Worm (Caenorhabditis elegans) whole organism, young adult: ENCODE results near the gene zhit-1.

ENCODE experiments used
- B0336.3 ChIP-seq: fragments of 200-800 bp; sonication (Bioruptor generic); IDR thresholded peaks from 2 replicates; pipeline ENCODE4 v1.3.6; 2022; ENCODE audit warnings: missing genetic modification characterization, missing compliant biosample characterization
- C17E4.6 ChIP-seq: fragments of 200-800 bp; sonication (Bioruptor generic); IDR thresholded peaks from 2 replicates; pipeline ENCODE4 v1.3.6; 2022; ENCODE audit warnings: missing genetic modification reagents, missing genetic modification characterization, missing compliant biosample characterization
- D2030.7 ChIP-seq: fragments of 200-800 bp; sonication (Bioruptor generic); IDR thresholded peaks from 2 replicates; pipeline ENCODE4 v1.3.6; 2022; ENCODE audit warnings: missing genetic modification reagents, missing genetic modification characterization, missing compliant biosample characterization
- F23B12.7 ChIP-seq: sonication (generic microtip); optimal IDR thresholded peaks from 2 replicates; lab custom pipeline; 2017; ENCODE audit warnings: missing genetic modification characterization, mild to moderate bottlenecking, missing compliant biosample characterization, antibody characterized with exemption, moderate library complexity; ENCODE audit not compliant: insufficient read depth
- F33H1.4 ChIP-seq: fragments of 200-800 bp; sonication (Bioruptor generic); IDR thresholded peaks from 2 replicates; pipeline ENCODE4 v1.3.6; 2022; ENCODE audit warnings: missing genetic modification reagents, missing genetic modification characterization, missing compliant biosample characterization
- F37B4.10 ChIP-seq: fragments of 200-800 bp; sonication (Bioruptor generic); IDR thresholded peaks from 2 replicates; pipeline ENCODE4 v1.3.6; 2022; ENCODE audit warnings: missing genetic modification characterization, missing compliant biosample characterization
- F49E8.2 ChIP-seq: sonication (generic microtip); optimal IDR thresholded peaks from 3 replicates; lab custom pipeline; 2017; ENCODE audit warnings: missing genetic modification characterization, mild to moderate bottlenecking, missing compliant biosample characterization, antibody characterized with exemption, moderate library complexity; ENCODE audit not compliant: insufficient read depth
- F52B5.7 ChIP-seq: sonication (generic microtip); optimal IDR thresholded peaks from 2 replicates; lab custom pipeline; 2016; ENCODE audit warnings: mild to moderate bottlenecking, missing genetic modification characterization, missing compliant biosample characterization
- F55B11.4 ChIP-seq: sonication (generic microtip); optimal IDR thresholded peaks from 2 replicates; lab custom pipeline; 2016; ENCODE audit warnings: missing compliant biosample characterization, missing genetic modification characterization, borderline replicate concordance; ENCODE audit not compliant: insufficient read depth
- F57A8.1 ChIP-seq: fragments of 200-800 bp; sonication (Bioruptor generic); optimal IDR thresholded peaks from 2 replicates; lab custom pipeline; 2018; ENCODE audit warnings: mild to moderate bottlenecking, missing genetic modification characterization, moderate library complexity, missing compliant biosample characterization
- Y53F4B.3 ChIP-seq: fragments of 200-800 bp; sonication (Bioruptor generic); IDR thresholded peaks from 2 replicates; pipeline ENCODE4 v1.3.6; 2022; ENCODE audit warnings: missing genetic modification reagents, missing genetic modification characterization, missing compliant biosample characterization
- Y56A3A.18 ChIP-seq: fragments of 200-800 bp; sonication (Bioruptor generic); IDR thresholded peaks from 2 replicates; pipeline ENCODE4 v1.3.6; 2022; ENCODE audit warnings: missing genetic modification reagents, missing genetic modification characterization, missing compliant biosample characterization
- Y67H2A.10 ChIP-seq: fragments of 200-800 bp; sonication (Bioruptor generic); conservative IDR thresholded peaks from 2 replicates; pipeline ENCODE4 v1.3.6; 2022; ENCODE audit warnings: missing genetic modification reagents, missing genetic modification characterization, missing compliant biosample characterization
- Y79H2A.3 ChIP-seq: fragments of 200-800 bp; sonication (Bioruptor generic); conservative IDR thresholded peaks from 2 replicates; pipeline ENCODE4 v1.3.6; 2022; ENCODE audit warnings: missing genetic modification reagents, missing genetic modification characterization, missing compliant biosample characterization
- akir-1 ChIP-seq: fragments of 200-800 bp; sonication (Bioruptor generic); optimal IDR thresholded peaks from 2 replicates; lab custom pipeline; 2018; ENCODE audit warnings: mild to moderate bottlenecking, missing genetic modification characterization, moderate library complexity, missing compliant biosample characterization
- atf-7 ChIP-seq: sonication (generic microtip); optimal IDR thresholded peaks from 2 replicates; lab custom pipeline; 2017; ENCODE audit warnings: mild to moderate bottlenecking, missing genetic modification characterization, missing compliant biosample characterization
- athp-1 ChIP-seq: sonication (generic microtip); optimal IDR thresholded peaks from 2 replicates; lab custom pipeline; 2017; ENCODE audit warnings: mild to moderate bottlenecking, missing genetic modification characterization, missing compliant biosample characterization
- attf-3 ChIP-seq: fragments of 200-800 bp; sonication (Bioruptor generic); conservative IDR thresholded peaks from 2 replicates; pipeline ENCODE4 v1.3.6; 2022; ENCODE audit warnings: missing genetic modification reagents, missing genetic modification characterization, missing compliant biosample characterization
- bed-2 ChIP-seq: fragments of 200-800 bp; sonication (Bioruptor generic); IDR thresholded peaks from 2 replicates; pipeline ENCODE4 v1.3.6; 2022; ENCODE audit warnings: missing genetic modification reagents, missing genetic modification characterization, missing compliant biosample characterization
- cebp-1 ChIP-seq, 2 experiments: fragments of 200-800 bp in 1 of 2; sonication (Bioruptor generic) in 1 of 2; sonication (generic microtip) in 1 of 2; IDR thresholded peaks in 1 of 2; optimal IDR thresholded peaks in 1 of 2; 2 replicates each; pipeline versions ENCODE4 v1.3.6 to Lab custom; 2017 to 2022; ENCODE audit warnings: missing compliant biosample characterization in 2 of 2, missing genetic modification characterization in 2 of 2, mild to moderate bottlenecking in 1 of 2, missing genetic modification reagents in 1 of 2, moderate library complexity in 1 of 2
- cebp-2 ChIP-seq: fragments of 200-800 bp; sonication (Bioruptor generic); IDR thresholded peaks from 2 replicates; pipeline ENCODE4 v1.3.6; 2022; ENCODE audit warnings: missing genetic modification characterization, missing compliant biosample characterization
- ceh-91 ChIP-seq: fragments of 200-800 bp; sonication (Bioruptor generic); IDR thresholded peaks from 2 replicates; pipeline ENCODE4 v1.3.6; 2022; ENCODE audit warnings: missing genetic modification reagents, missing genetic modification characterization, missing compliant biosample characterization
- die-1 ChIP-seq: sonication (generic microtip); optimal IDR thresholded peaks from 2 replicates; lab custom pipeline; 2016; ENCODE audit warnings: missing genotype, mild to moderate bottlenecking, missing genetic modification characterization, missing compliant biosample characterization
- efl-1 ChIP-seq: fragments of 150-350 bp; optimal IDR thresholded peaks from 2 replicates; lab custom pipeline; 2014; ENCODE audit warnings: missing biosample characterization, missing genetic modification reagents, missing genetic modification characterization
- egl-18 ChIP-seq: fragments of 200-800 bp; sonication (Bioruptor generic); IDR thresholded peaks from 2 replicates; pipeline ENCODE4 v1.3.6; 2022; ENCODE audit warnings: missing genetic modification reagents, missing genetic modification characterization, missing compliant biosample characterization
- hmg-20 ChIP-seq: fragments of 200-800 bp; sonication (Bioruptor generic); IDR thresholded peaks from 2 replicates; pipeline ENCODE4 v1.3.6; 2022; ENCODE audit warnings: missing genetic modification reagents, missing genetic modification characterization, missing compliant biosample characterization
- hrde-1 ChIP-seq: sonication (generic microtip); optimal IDR thresholded peaks from 2 replicates; lab custom pipeline; 2016; ENCODE audit warnings: missing genetic modification characterization, mild to moderate bottlenecking, missing compliant biosample characterization, moderate library complexity, missing genotype, missing genetic modification reagents, borderline replicate concordance
- hsf-1 ChIP-seq: fragments of 200-800 bp; sonication (Bioruptor generic); IDR thresholded peaks from 2 replicates; pipeline ENCODE4 v1.3.6; 2022; ENCODE audit warnings: missing genetic modification reagents, missing genetic modification characterization, missing compliant biosample characterization
- lin-26 ChIP-seq: fragments of 200-800 bp; sonication (Bioruptor generic); IDR thresholded peaks from 2 replicates; pipeline ENCODE4 v1.3.6; 2022; ENCODE audit warnings: missing genetic modification reagents, missing genetic modification characterization, missing compliant biosample characterization
- lin-35 ChIP-seq, 3 experiments: fragments of 150-350 bp in 2 of 3; sonication (generic microtip) in 1 of 3; optimal IDR thresholded peaks; 2 replicates each; lab custom pipeline; 2014 to 2018; ENCODE audit warnings: missing biosample characterization in 3 of 3, missing genetic modification characterization in 3 of 3, missing genetic modification reagents in 3 of 3
- lin-40 ChIP-seq: sonication (generic microtip); optimal IDR thresholded peaks from 2 replicates; lab custom pipeline; 2016; ENCODE audit warnings: missing genetic modification characterization, mild to moderate bottlenecking, missing compliant biosample characterization, missing genotype, missing genetic modification reagents
- lsl-1 ChIP-seq: fragments of 200-800 bp; sonication (Bioruptor generic); optimal IDR thresholded peaks from 2 replicates; lab custom pipeline; 2018; ENCODE audit warnings: mild to moderate bottlenecking, missing genetic modification characterization, moderate library complexity, missing compliant biosample characterization
- madf-8 ChIP-seq: fragments of 200-800 bp; sonication (Bioruptor generic); conservative IDR thresholded peaks from 2 replicates; pipeline ENCODE4 v1.3.6; 2022; ENCODE audit warnings: missing genetic modification reagents, missing genetic modification characterization, missing compliant biosample characterization
- mcd-1 ChIP-seq: fragments of 200-800 bp; sonication (Bioruptor generic); IDR thresholded peaks from 2 replicates; pipeline ENCODE4 v1.3.6; 2022; ENCODE audit warnings: missing genetic modification reagents, missing genetic modification characterization, missing compliant biosample characterization
- nfya-1 ChIP-seq: sonication (generic microtip); optimal IDR thresholded peaks from 2 replicates; lab custom pipeline; 2017; ENCODE audit warnings: antibody characterized with exemption, missing compliant biosample characterization, missing genetic modification characterization, borderline replicate concordance; ENCODE audit not compliant: insufficient read depth
- nhr-90 ChIP-seq: sonication (generic microtip); optimal IDR thresholded peaks from 2 replicates; lab custom pipeline; 2016; ENCODE audit warnings: missing genotype, mild to moderate bottlenecking, missing genetic modification characterization, missing compliant biosample characterization
- pbrm-1 ChIP-seq: fragments of 200-800 bp; sonication (Bioruptor generic); IDR thresholded peaks from 2 replicates; pipeline ENCODE4 v1.3.6; 2022; ENCODE audit warnings: missing genetic modification reagents, missing genetic modification characterization, missing compliant biosample characterization
- repo-1 ChIP-seq: sonication (generic microtip); optimal IDR thresholded peaks from 2 replicates; lab custom pipeline; 2017; ENCODE audit warnings: mild to moderate bottlenecking, missing genetic modification characterization, missing compliant biosample characterization
- sdz-38 ChIP-seq: sonication (generic microtip); optimal IDR thresholded peaks from 2 replicates; lab custom pipeline; 2016; ENCODE audit warnings: missing genotype, missing genetic modification characterization, missing compliant biosample characterization
- snpc-1.1 ChIP-seq: sonication (generic microtip); optimal IDR thresholded peaks from 2 replicates; lab custom pipeline; 2017; ENCODE audit warnings: missing genetic modification characterization, mild to moderate bottlenecking, missing compliant biosample characterization, antibody characterized with exemption, moderate library complexity, missing genotype, missing genetic modification reagents; ENCODE audit not compliant: insufficient read depth
- snpc-4 ChIP-seq, 5 experiments: fragments of 150-350 bp in 1 of 5; sonication (generic microtip) in 4 of 5; optimal IDR thresholded peaks; 2 replicates each; lab custom pipeline; 2014 to 2018; ENCODE audit warnings: missing genetic modification characterization in 5 of 5, missing biosample characterization in 3 of 5, antibody characterized with exemption in 2 of 5, mild to moderate bottlenecking in 2 of 5, missing compliant biosample characterization in 2 of 5, missing genotype in 2 of 5, moderate library complexity in 2 of 5, missing genetic modification reagents in 1 of 5
- xnd-1 ChIP-seq: sonication (generic microtip); optimal IDR thresholded peaks from 2 replicates; lab custom pipeline; 2016; ENCODE audit warnings: missing genotype, missing genetic modification reagents, missing genetic modification characterization, missing compliant biosample characterization
- ztf-25 ChIP-seq: fragments of 200-800 bp; sonication (Bioruptor generic); IDR thresholded peaks from 2 replicates; pipeline ENCODE4 v1.3.6; 2022; ENCODE audit warnings: missing genetic modification reagents, missing genetic modification characterization, missing compliant biosample characterization

Gene zhit-1

ce11 chrV:5592323-5592722, 4.0 kb downstream of the zhit-1 start, which contains the start of gene vps-37 (continued):
- TF ChIP-seq F23B12.7 (tag; lab: Kevin White, UChicago) (peak; percentile 11), hmg-20 (0 out of 2 replicates have a peak, but pooled peaks have one; percentile 21), F55B11.4 (tag; lab: Kevin White, UChicago) (no peak), efl-1 (GFP tag; lab: Kevin White, UChicago) (peak; percentile 46), F33H1.4 (GFP tag; lab: Robert Waterston, UW) (peak; percentile 51; the same call in 1 of the 2 replicates), hsf-1 (GFP tag; lab: Robert Waterston, UW) (no peak), lin-35 (GFP tag; optimal IDR thresholded peaks at IDR 0.05; lab: Kevin White, UChicago) (peak in 1 of 3 experiments; percentile 70), D2030.7 (GFP tag; lab: Robert Waterston, UW) (peak; percentile 61), mcd-1 (GFP tag; lab: Robert Waterston, UW) (peak; percentile 73), pbrm-1 (peak; percentile 62; the same call in 1 of the 2 replicates), lsl-1 (GFP tag; lab: Kevin White, UChicago) (peak; percentile 48), snpc-1.1 (tag; lab: Kevin White, UChicago) (peak; percentile 55), die-1 (tag; lab: Kevin White, UChicago) (no peak), atf-7 (tag; lab: Kevin White, UChicago) (no peak), lin-40 (peak; percentile 78), ceh-91 (GFP tag; lab: Robert Waterston, UW) (peak; percentile 44; the same call in 1 of the 2 replicates), madf-8 (GFP tag; lab: Robert Waterston, UW) (peak; percentile 50; the same call in 1 of the 2 replicates)

- TF ChIP-seq snpc-4 (GFP tag; optimal IDR thresholded peaks at IDR 0.05; lab: Kevin White, UChicago): no peak
- peak in 2 of 4 experiments; percentile 13 to 34 for TF ChIP-seq snpc-4 (tag; optimal IDR thresholded peaks at IDR 0.05; lab: Kevin White, UChicago)
- no peak; the same call in 1 of the 2 replicates for TF ChIP-seq attf-3 (GFP tag; lab: Robert Waterston, UW)
- TF ChIP-seq xnd-1 (tag; lab: Kevin White, UChicago): peak; percentile 38
- TF ChIP-seq C17E4.6 (GFP tag; lab: Robert Waterston, UW): peak; percentile 71
- peak; percentile 68; the same call in 1 of the 2 replicates for TF ChIP-seq Y53F4B.3 (GFP tag; lab: Robert Waterston, UW)
- no peak for TF ChIP-seq bed-2 (GFP tag; lab: Robert Waterston, UW)
- peak; percentile 97 for TF ChIP-seq lin-26 (GFP tag; lab: Robert Waterston, UW)
- TF ChIP-seq akir-1 (GFP tag; lab: Kevin White, UChicago): no peak
- no peak for TF ChIP-seq hmg-20
- peak; percentile 79 for TF ChIP-seq D2030.7 (GFP tag; lab: Robert Waterston, UW)
- no peak for TF ChIP-seq nfya-1 (tag; lab: Kevin White, UChicago)
- TF ChIP-seq ztf-25 (GFP tag; lab: Robert Waterston, UW): peak; percentile 94
- no peak for TF ChIP-seq egl-18 (GFP tag; lab: Robert Waterston, UW)
- TF ChIP-seq B0336.3: peak; percentile 95
- TF ChIP-seq Y79H2A.3: no peak
- TF ChIP-seq cebp-2: no peak
- peak; percentile 60 for TF ChIP-seq nhr-90
- TF ChIP-seq hrde-1 (tag; lab: Kevin White, UChicago): peak; percentile 62
- no peak for TF ChIP-seq lin-35 (GFP tag; optimal IDR thresholded peaks at IDR 0.05; lab: Kevin White, UChicago)
- TF ChIP-seq lsl-1 (GFP tag; lab: Kevin White, UChicago): peak; percentile 53
- TF ChIP-seq F37B4.10: no peak
- TF ChIP-seq Y56A3A.18: no peak
- TF ChIP-seq cebp-1 (GFP tag; IDR thresholded peaks at IDR 0.05; lab: Robert Waterston, UW): no peak
- no peak for TF ChIP-seq cebp-1 (tag; optimal IDR thresholded peaks at IDR 0.05; lab: Kevin White, UChicago)
- TF ChIP-seq F49E8.2 (tag; lab: Kevin White, UChicago): peak; percentile 44
- TF ChIP-seq Y67H2A.10 (GFP tag; lab: Robert Waterston, UW): 0 out of 2 replicates have a peak, but pooled peaks have one; percentile 9
- TF ChIP-seq F57A8.1 (GFP tag; lab: Kevin White, UChicago): peak; percentile 53
- no peak for TF ChIP-seq sdz-38 (tag; lab: Kevin White, UChicago)
- peak; percentile 29 for TF ChIP-seq repo-1 (tag; lab: Kevin White, UChicago)
- peak; percentile 88 for TF ChIP-seq athp-1
- no peak for TF ChIP-seq madf-8 (GFP tag; lab: Robert Waterston, UW)
- peak; percentile 71 for TF ChIP-seq F52B5.7
Observed at ce11 chrV:5591887-5592286, 4.5 kb downstream of the zhit-1 start.
